Worm (Caenorhabditis elegans) whole organism, late embryonic: ENCODE results near the gene let-92.

Source experiments
- elt-2 ChIP-seq: sonication (generic microtip); optimal IDR thresholded peaks from 2 replicates; lab custom pipeline; 2016; ENCODE audit warnings: missing genetic modification reagents, missing genetic modification characterization, missing compliant biosample characterization
- fkh-10 ChIP-seq: fragments of 150-350 bp; optimal IDR thresholded peaks from 2 replicates; lab custom pipeline; 2014; ENCODE audit warnings: missing biosample characterization, missing genetic modification reagents, missing genetic modification characterization
- unc-86 ChIP-seq: sonication (generic microtip); optimal IDR thresholded peaks from 2 replicates; lab custom pipeline; 2016; ENCODE audit warnings: missing genetic modification characterization, missing compliant biosample characterization

ce11 chrIV:11867652-11868232 is 9.5 kb downstream of the let-92 start:
- TF ChIP-seq elt-2 (tag; lab: Kevin White, UChicago) = no peak
- TF ChIP-seq fkh-10 (GFP tag; lab: Kevin White, UChicago) = no peak
- TF ChIP-seq unc-86 (tag; lab: Kevin White, UChicago) = no peak
